Worm (Caenorhabditis elegans): ENCODE data around the gene srw-3.

Gene srw-3

ce11 chrV:7741918-7742317, 36.5 kb downstream of the srw-3 start:
- TF ChIP-seq klf-2 (GFP tag; conservative IDR thresholded peaks at IDR 0.05) (no peak), med-1 (GFP tag; optimal IDR thresholded peaks at IDR 0.05; ENCODE audit: insufficient read depth) (no peak), ref-1 (GFP tag; conservative IDR thresholded peaks at IDR 0.05) (no peak), tab-1 (GFP tag; IDR thresholded peaks at IDR 0.05) (no peak), flt-1 (GFP tag; IDR thresholded peaks at IDR 0.05) (no peak), ztf-29 (GFP tag; IDR thresholded peaks at IDR 0.05) (no peak), ztf-23 (GFP tag; IDR thresholded peaks at IDR 0.05) (no peak), T22C8.4 (GFP tag; IDR thresholded peaks at IDR 0.05) (no peak), cog-1 (tag; optimal IDR thresholded peaks at IDR 0.05) (no peak)

DNA sequence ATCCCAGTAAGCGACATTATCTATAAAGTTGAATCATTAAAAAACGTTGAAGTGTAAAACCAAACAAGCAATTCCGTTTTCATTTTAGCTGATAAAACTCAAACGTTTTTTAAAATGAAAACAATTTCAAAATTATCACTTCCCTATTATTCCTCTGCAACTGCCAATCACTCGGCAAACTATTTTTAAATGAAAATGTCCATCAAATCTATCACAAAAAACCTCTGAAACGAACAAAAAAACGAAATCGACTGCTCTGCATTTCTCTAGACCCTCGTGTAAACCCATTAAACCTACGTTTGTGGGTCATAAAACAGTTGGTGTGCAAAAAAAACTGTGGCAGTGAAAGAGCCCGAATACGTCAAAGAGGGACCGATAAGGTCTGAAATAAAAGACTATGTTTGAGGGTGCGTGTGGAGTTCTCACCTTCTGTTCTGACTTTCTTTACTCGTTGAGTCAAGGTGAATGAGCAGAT, 37.1 kb downstream of the srw-3 start, which contains the start of gene fbxl-5:
Gene fbxl-5 (plus strand): TSS at position 425 of the 475 bp plus-strand sequence.
- no peak for TF ChIP-seq ztf-23 (GFP tag; IDR thresholded peaks at IDR 0.05)

DNA sequence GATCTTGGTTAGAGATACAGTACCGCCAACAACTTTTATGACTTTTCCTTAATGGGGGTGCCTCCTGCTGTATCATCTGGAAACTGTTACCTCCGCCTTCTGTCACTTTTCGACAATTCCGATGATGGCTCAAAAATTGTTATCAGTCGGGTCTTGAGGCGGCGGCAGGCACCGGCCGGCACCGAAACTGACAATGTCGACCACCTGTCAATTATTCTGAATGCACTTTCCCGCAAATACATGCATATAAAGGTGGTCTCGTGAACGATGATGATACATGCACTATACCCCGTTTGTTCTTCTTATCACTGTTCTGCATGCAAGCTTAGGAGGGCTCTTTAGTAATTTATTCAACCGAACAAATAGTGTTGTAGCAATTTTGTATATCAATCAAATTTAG, 38.7 kb downstream of the srw-3 start:
- no peak for TF ChIP-seq T22C8.4 (GFP tag; IDR thresholded peaks at IDR 0.05)
- no peak for TF ChIP-seq med-1 (GFP tag; optimal IDR thresholded peaks at IDR 0.05; ENCODE audit: insufficient read depth)
- TF ChIP-seq klf-2 (GFP tag; conservative IDR thresholded peaks at IDR 0.05), result no peak
- TF ChIP-seq flt-1 (GFP tag; IDR thresholded peaks at IDR 0.05), result no peak
- no peak for TF ChIP-seq cog-1 (tag; optimal IDR thresholded peaks at IDR 0.05)
- no peak for TF ChIP-seq ref-1 (GFP tag; conservative IDR thresholded peaks at IDR 0.05)
- no peak for TF ChIP-seq ztf-23 (GFP tag; IDR thresholded peaks at IDR 0.05)
- TF ChIP-seq ztf-29 (GFP tag; IDR thresholded peaks at IDR 0.05), result no peak
- TF ChIP-seq tab-1 (GFP tag; IDR thresholded peaks at IDR 0.05), result no peak

- TF ChIP-seq ztf-29 (GFP tag; IDR thresholded peaks at IDR 0.05) (no peak), ref-1 (GFP tag; conservative IDR thresholded peaks at IDR 0.05) (no peak), tab-1 (GFP tag; IDR thresholded peaks at IDR 0.05) (no peak), med-1 (GFP tag; optimal IDR thresholded peaks at IDR 0.05; ENCODE audit: insufficient read depth) (no peak), klf-2 (GFP tag; conservative IDR thresholded peaks at IDR 0.05) (no peak), ztf-23 (GFP tag; IDR thresholded peaks at IDR 0.05) (no peak), cog-1 (tag; optimal IDR thresholded peaks at IDR 0.05) (no peak), flt-1 (GFP tag; IDR thresholded peaks at IDR 0.05) (no peak), T22C8.4 (GFP tag; IDR thresholded peaks at IDR 0.05) (no peak)
Observed at ce11 chrV:7745386-7745785, 40.0 kb downstream of the srw-3 start.

ce11 chrV:7745903-7746302, 40.5 kb downstream of the srw-3 start:
- TF ChIP-seq flt-1 (GFP tag; IDR thresholded peaks at IDR 0.05) (0 out of 2 replicates have a peak, but pooled peaks have one; percentile 14), tab-1 (GFP tag; IDR thresholded peaks at IDR 0.05) (no peak), cog-1 (tag; optimal IDR thresholded peaks at IDR 0.05) (peak; percentile 51), ztf-23 (GFP tag; IDR thresholded peaks at IDR 0.05) (no peak), T22C8.4 (GFP tag; IDR thresholded peaks at IDR 0.05) (no peak), ztf-29 (GFP tag; IDR thresholded peaks at IDR 0.05) (peak; percentile 28; the same call in 1 of the 2 replicates)

DNA sequence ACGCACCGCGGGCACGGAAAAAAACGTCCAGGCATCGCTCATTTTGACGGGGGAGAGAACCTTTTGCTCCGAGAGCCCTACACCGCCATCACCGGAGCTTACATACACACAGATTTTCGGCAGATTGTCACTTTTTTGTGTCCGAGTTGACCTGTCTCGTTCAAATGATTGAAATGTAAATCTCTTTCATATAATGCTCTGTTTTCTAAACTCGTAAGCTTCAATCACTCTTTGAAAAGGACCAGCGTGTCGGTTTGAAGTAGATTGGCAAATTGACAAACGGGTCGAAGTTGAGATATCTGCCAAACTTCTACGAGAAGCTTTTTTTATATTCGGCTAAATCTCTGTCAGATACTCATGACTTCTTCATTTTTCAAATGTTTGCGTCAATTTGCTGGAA, 41.7 kb downstream of the srw-3 start:
- TF ChIP-seq cog-1 (tag; optimal IDR thresholded peaks at IDR 0.05), result no peak
- TF ChIP-seq klf-2 (GFP tag; conservative IDR thresholded peaks at IDR 0.05), result no peak
- no peak for TF ChIP-seq ref-1 (GFP tag; conservative IDR thresholded peaks at IDR 0.05)
- TF ChIP-seq med-1 (GFP tag; optimal IDR thresholded peaks at IDR 0.05; ENCODE audit: insufficient read depth), result no peak
- no peak for TF ChIP-seq flt-1 (GFP tag; IDR thresholded peaks at IDR 0.05)
- no peak for TF ChIP-seq ztf-23 (GFP tag; IDR thresholded peaks at IDR 0.05)
- no peak for TF ChIP-seq T22C8.4 (GFP tag; IDR thresholded peaks at IDR 0.05)
- no peak for TF ChIP-seq tab-1 (GFP tag; IDR thresholded peaks at IDR 0.05)
- no peak for TF ChIP-seq ztf-29 (GFP tag; IDR thresholded peaks at IDR 0.05)

DNA sequence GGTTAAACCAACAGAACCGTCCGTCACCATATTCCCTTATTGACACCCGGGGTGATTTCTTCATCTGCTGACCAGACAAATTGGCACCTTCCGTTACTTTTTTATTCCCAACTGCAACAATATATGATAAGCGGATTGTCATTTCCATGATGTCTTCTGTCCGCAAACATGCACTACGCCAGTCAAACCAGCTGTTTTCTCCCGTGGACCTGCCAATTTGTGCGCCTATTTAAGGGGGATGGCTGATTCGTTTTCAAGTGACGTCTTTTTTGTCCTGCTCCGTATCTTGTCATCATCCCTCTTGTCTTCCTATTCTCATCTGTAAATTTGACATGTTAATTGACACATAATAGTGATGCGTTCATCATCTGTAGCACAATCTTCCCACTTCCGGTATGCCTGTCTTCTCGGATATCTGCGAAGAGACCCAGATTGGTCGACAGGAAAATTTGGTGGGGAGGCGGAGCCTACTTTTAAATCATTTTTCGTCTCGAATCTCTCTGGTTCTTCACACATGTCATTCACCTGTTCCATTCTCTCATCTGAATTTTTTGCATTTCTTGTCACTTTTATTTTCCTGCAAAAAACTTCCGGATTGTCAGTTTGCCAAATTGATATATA, 42.7 kb downstream of the srw-3 start:
- TF ChIP-seq flt-1 (GFP tag; IDR thresholded peaks at IDR 0.05), result peak; percentile 31; the same call in 1 of the 2 replicates
- TF ChIP-seq tab-1 (GFP tag; IDR thresholded peaks at IDR 0.05), result no peak

- TF ChIP-seq flt-1 (GFP tag; IDR thresholded peaks at IDR 0.05), result no peak
- TF ChIP-seq med-1 (GFP tag; optimal IDR thresholded peaks at IDR 0.05; ENCODE audit: insufficient read depth), result no peak
- no peak for TF ChIP-seq cog-1 (tag; optimal IDR thresholded peaks at IDR 0.05)
- TF ChIP-seq ztf-29 (GFP tag; IDR thresholded peaks at IDR 0.05), result no peak
- no peak for TF ChIP-seq ref-1 (GFP tag; conservative IDR thresholded peaks at IDR 0.05)
- TF ChIP-seq tab-1 (GFP tag; IDR thresholded peaks at IDR 0.05), result no peak
- TF ChIP-seq klf-2 (GFP tag; conservative IDR thresholded peaks at IDR 0.05), result no peak
- no peak for TF ChIP-seq T22C8.4 (GFP tag; IDR thresholded peaks at IDR 0.05)
- no peak for TF ChIP-seq ztf-23 (GFP tag; IDR thresholded peaks at IDR 0.05)
Observed at ce11 chrV:7749708-7750107, 44.3 kb downstream of the srw-3 start.

ce11 chrV:7754557-7754956, 49.1 kb downstream of the srw-3 start, which contains the start of gene T05B11.4:
TSS of gene T05B11.4 (minus strand) at chrV:7754657.
- no peak for TF ChIP-seq tab-1 (GFP tag; IDR thresholded peaks at IDR 0.05)
- no peak for TF ChIP-seq ref-1 (GFP tag; conservative IDR thresholded peaks at IDR 0.05)
- no peak for TF ChIP-seq cog-1 (tag; optimal IDR thresholded peaks at IDR 0.05)
- no peak for TF ChIP-seq ztf-29 (GFP tag; IDR thresholded peaks at IDR 0.05)

- TF ChIP-seq ref-1 (GFP tag; conservative IDR thresholded peaks at IDR 0.05), result no peak
- TF ChIP-seq tab-1 (GFP tag; IDR thresholded peaks at IDR 0.05), result no peak
- no peak for TF ChIP-seq ztf-23 (GFP tag; IDR thresholded peaks at IDR 0.05)
- no peak for TF ChIP-seq ztf-29 (GFP tag; IDR thresholded peaks at IDR 0.05)
- TF ChIP-seq T22C8.4 (GFP tag; IDR thresholded peaks at IDR 0.05), result no peak
- TF ChIP-seq klf-2 (GFP tag; conservative IDR thresholded peaks at IDR 0.05), result no peak
- TF ChIP-seq med-1 (GFP tag; optimal IDR thresholded peaks at IDR 0.05; ENCODE audit: insufficient read depth), result no peak
- TF ChIP-seq flt-1 (GFP tag; IDR thresholded peaks at IDR 0.05), result no peak
- TF ChIP-seq cog-1 (tag; optimal IDR thresholded peaks at IDR 0.05), result no peak
Observed at ce11 chrV:7755991-7756390, 50.6 kb downstream of the srw-3 start.

Data from whole organism, midembryonic.